Worm (Caenorhabditis elegans) whole organism, L3 larva: Measurements from ENCODE around the gene clh-1.

Experiments used
- ZK546.5 ChIP-seq: sonication (generic microtip); optimal IDR thresholded peaks from 2 replicates; lab custom pipeline; 2017; ENCODE audit warnings: missing biosample characterization, missing genetic modification characterization
- ceh-82 ChIP-seq: fragments of 150-350 bp; optimal IDR thresholded peaks from 2 replicates; lab custom pipeline; 2014; ENCODE audit warnings: missing biosample characterization, missing genetic modification characterization
- elt-3 ChIP-seq, 3 experiments: fragments of 150-350 bp in 1 of 3; sonication (generic microtip) in 2 of 3; optimal IDR thresholded peaks; 2 replicates in 2 of 3; 4 replicates in 1 of 3; lab custom pipeline; 2014 to 2017; ENCODE audit warnings: missing biosample characterization in 3 of 3, missing genetic modification characterization in 3 of 3
- jun-1 ChIP-seq: fragments of 150-350 bp; optimal IDR thresholded peaks from 2 replicates; lab custom pipeline; 2014; ENCODE audit warnings: missing biosample characterization, missing genetic modification reagents, missing genetic modification characterization
- nhr-12 ChIP-seq: fragments of 150-350 bp; optimal IDR thresholded peaks from 2 replicates; lab custom pipeline; 2014; ENCODE audit warnings: missing biosample characterization, missing genetic modification characterization
- nhr-23 ChIP-seq: fragments of 150-350 bp; optimal IDR thresholded peaks from 2 replicates; lab custom pipeline; 2014; ENCODE audit warnings: missing biosample characterization, missing genetic modification reagents, missing genetic modification characterization
- nhr-77 ChIP-seq: fragments of 150-350 bp; optimal IDR thresholded peaks from 2 replicates; lab custom pipeline; 2014; ENCODE audit warnings: missing biosample characterization, missing genetic modification characterization
- sea-2 ChIP-seq: fragments of 150-350 bp; sonication (generic microtip); optimal IDR thresholded peaks from 4 replicates; lab custom pipeline; 2014; ENCODE audit warnings: missing biosample characterization, missing genetic modification reagents, missing genetic modification characterization
- skn-1 ChIP-seq: fragments of 150-350 bp; optimal IDR thresholded peaks from 2 replicates; lab custom pipeline; 2014; ENCODE audit warnings: missing biosample characterization, missing genetic modification characterization
- snpc-4 ChIP-seq: fragments of 150-350 bp; optimal IDR thresholded peaks from 2 replicates; lab custom pipeline; 2014; ENCODE audit warnings: missing biosample characterization, missing genetic modification characterization
- unc-39 ChIP-seq: sonication (generic microtip); optimal IDR thresholded peaks from 4 replicates; lab custom pipeline; 2017; ENCODE audit warnings: missing biosample characterization, missing genetic modification characterization

- TF ChIP-seq ceh-82 (tag; lab: Kevin White, UChicago) (no peak), ZK546.5 (tag; lab: Kevin White, UChicago) (no peak), sea-2 (no peak), nhr-23 (no peak), nhr-77 (tag; lab: Kevin White, UChicago) (no peak), unc-39 (tag; lab: Kevin White, UChicago) (no peak), elt-3 (tag; optimal IDR thresholded peaks at IDR 0.05; lab: Kevin White, UChicago) (no peak), nhr-12 (no peak), skn-1 (tag; lab: Kevin White, UChicago) (no peak), jun-1 (tag; lab: Kevin White, UChicago) (no peak), snpc-4 (tag; lab: Kevin White, UChicago) (no peak)
Measured at ce11 chrII:11893323-11893722, 37.1 kb upstream of the clh-1 start, which contains the start of gene ZK930.2.
